Fruit fly (Drosophila melanogaster): ENCODE measurements around the gene CG11885.

CG11885 gene

DNA sequence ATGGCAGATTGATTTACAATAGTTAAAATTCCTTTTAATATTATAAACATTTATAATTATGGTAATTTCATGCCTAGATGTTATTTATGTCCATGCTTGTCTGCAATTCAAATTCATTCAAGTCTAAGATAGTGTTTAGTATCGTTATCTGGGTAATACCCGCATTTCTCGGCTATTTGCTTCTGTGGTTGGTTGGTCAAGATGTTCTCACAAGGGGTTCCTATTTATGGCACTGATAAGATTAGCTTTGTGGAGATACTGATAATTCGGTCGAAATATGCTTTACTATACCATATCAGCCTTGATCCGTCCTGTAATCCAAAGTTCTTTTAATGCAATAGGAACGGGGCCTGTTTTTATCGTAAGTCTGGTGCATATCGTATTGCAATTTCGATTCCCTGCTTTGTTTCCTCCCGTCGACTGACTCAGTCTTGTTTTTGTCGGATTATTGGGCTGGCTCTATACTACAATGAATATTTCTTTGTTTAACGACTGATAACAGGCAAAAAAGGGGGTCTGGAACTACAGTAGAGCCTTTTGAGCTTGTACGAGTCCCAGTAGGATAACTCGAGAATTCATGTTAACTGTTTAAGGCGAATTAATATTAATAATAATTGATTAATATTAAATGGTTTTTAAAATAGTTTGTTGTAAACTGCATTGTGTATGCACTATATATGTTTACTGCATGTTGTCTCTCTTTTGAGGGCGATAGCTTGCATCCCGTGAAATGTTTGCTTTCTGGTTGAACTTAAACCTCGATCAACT lies 30.6 kb upstream of the CG11885 start:
- TF ChIP-seq topi (GFP tag; optimal IDR thresholded peaks at IDR 0.05), result no peak
- peak; percentile 45 for TF ChIP-seq CG7368 (GFP tag; optimal IDR thresholded peaks at IDR 0.05)
- peak; percentile 28 for TF ChIP-seq Eip93F (GFP tag; optimal IDR thresholded peaks at IDR 0.05)
- TF ChIP-seq Sox15 (GFP tag; optimal IDR thresholded peaks at IDR 0.05), result no peak
- TF ChIP-seq acj6 (GFP tag; optimal IDR thresholded peaks at IDR 0.05), result no peak
- no peak for TF ChIP-seq Lpt (GFP tag; optimal IDR thresholded peaks at IDR 0.05)
- no peak for TF ChIP-seq CG9139 (GFP tag; optimal IDR thresholded peaks at IDR 0.05)
- TF ChIP-seq eg (GFP tag; IDR thresholded peaks at IDR 0.05), result no peak; the same call in 1 of the 3 replicates
- TF ChIP-seq net (GFP tag; optimal IDR thresholded peaks at IDR 0.05), result no peak
- no peak for TF ChIP-seq Ets21C (GFP tag; optimal IDR thresholded peaks at IDR 0.05)
- no peak for TF ChIP-seq CG11902 (GFP tag; optimal IDR thresholded peaks at IDR 0.05)
- no peak for TF ChIP-seq lz (GFP tag; optimal IDR thresholded peaks at IDR 0.05)
- TF ChIP-seq CG6163 (GFP tag; IDR thresholded peaks at IDR 0.05), result peak; percentile 16; the same call in 1 of the 3 replicates
- TF ChIP-seq Smox (GFP tag; optimal IDR thresholded peaks at IDR 0.05), result no peak
- no peak for TF ChIP-seq achi (GFP tag; optimal IDR thresholded peaks at IDR 0.05)
- TF ChIP-seq Hr4 (GFP tag; optimal IDR thresholded peaks at IDR 0.05), result no peak
- no peak for TF ChIP-seq vri (GFP tag; optimal IDR thresholded peaks at IDR 0.05)
- TF ChIP-seq CG1621 (tag; optimal IDR thresholded peaks at IDR 0.05), result peak; percentile 10
- TF ChIP-seq CG11294 (GFP tag; IDR thresholded peaks at IDR 0.05), result 0 out of 2 replicates have a peak, but pooled peaks have one; percentile 35
- TF ChIP-seq fd85E (GFP tag; optimal IDR thresholded peaks at IDR 0.05), result no peak
- TF ChIP-seq CG15336 (GFP tag; IDR thresholded peaks at IDR 0.05), result peak; percentile 52
- no peak for TF ChIP-seq CG4318 (GFP tag; optimal IDR thresholded peaks at IDR 0.05)
- TF ChIP-seq CG6854 (GFP tag; optimal IDR thresholded peaks at IDR 0.05), result no peak
- TF ChIP-seq Eip75B (GFP tag; optimal IDR thresholded peaks at IDR 0.05), result no peak
- no peak for TF ChIP-seq CG6808 (GFP tag; optimal IDR thresholded peaks at IDR 0.05)
- no peak for TF ChIP-seq ss (GFP tag; optimal IDR thresholded peaks at IDR 0.05)
- TF ChIP-seq Sox102F (GFP tag; optimal IDR thresholded peaks at IDR 0.05), result no peak
- no peak for TF ChIP-seq salr (GFP tag; optimal IDR thresholded peaks at IDR 0.05)
- TF ChIP-seq Ets96B (tag; optimal IDR thresholded peaks at IDR 0.05), result peak; percentile 20
- TF ChIP-seq Hr38 (GFP tag; optimal IDR thresholded peaks at IDR 0.05), result no peak
- peak; percentile 18 for TF ChIP-seq CG11762 (GFP tag; optimal IDR thresholded peaks at IDR 0.05; ENCODE audit: insufficient read depth)
- no peak for TF ChIP-seq CG32006 (GFP tag; optimal IDR thresholded peaks at IDR 0.05)
- TF ChIP-seq fkh (GFP tag; optimal IDR thresholded peaks at IDR 0.05), result no peak
- TF ChIP-seq CG10631 (GFP tag; optimal IDR thresholded peaks at IDR 0.05), result no peak
- TF ChIP-seq Met (GFP tag; optimal IDR thresholded peaks at IDR 0.05), result no peak
- TF ChIP-seq CG6792 (GFP tag; optimal IDR thresholded peaks at IDR 0.05), result peak; percentile 48
- no peak for TF ChIP-seq OdsH (GFP tag; optimal IDR thresholded peaks at IDR 0.05)
- peak; percentile 61 for TF ChIP-seq CG10669 (GFP tag; optimal IDR thresholded peaks at IDR 0.05)
- TF ChIP-seq esn (GFP tag; optimal IDR thresholded peaks at IDR 0.05), result peak; percentile 25
- no peak for TF ChIP-seq spab (GFP tag; optimal IDR thresholded peaks at IDR 0.05)
- no peak for TF ChIP-seq CG6276 (GFP tag; optimal IDR thresholded peaks at IDR 0.05)
- TF ChIP-seq CG34406 (GFP tag; optimal IDR thresholded peaks at IDR 0.05), result peak; percentile 28
- peak; percentile 37; the same call in 1 of the 3 replicates for TF ChIP-seq CG8119 (GFP tag; IDR thresholded peaks at IDR 0.05)
- TF ChIP-seq Blimp-1 (GFP tag; optimal IDR thresholded peaks at IDR 0.05), result no peak
- no peak for TF ChIP-seq svp (GFP tag)
- no peak for TF ChIP-seq CG16779 (tag; optimal IDR thresholded peaks at IDR 0.05)
- peak; percentile 50 for TF ChIP-seq CG3032 (tag; optimal IDR thresholded peaks at IDR 0.05)
- TF ChIP-seq dac (GFP tag; optimal IDR thresholded peaks at IDR 0.05), result no peak
- TF ChIP-seq cyc (GFP tag; optimal IDR thresholded peaks at IDR 0.05), result peak; percentile 14
- TF ChIP-seq CG31627 (GFP tag; optimal IDR thresholded peaks at IDR 0.05), result no peak
- 0 out of 2 replicates have a peak, but pooled peaks have one; percentile 22 for TF ChIP-seq Gug (GFP tag; IDR thresholded peaks at IDR 0.05)

Measured in whole organism, prepupa.